Worm (Caenorhabditis elegans) whole organism, mixed stage, embryonic: Measurements from ENCODE around the gene lgc-58.

ENCODE experiments used
- M03D4.4 ChIP-seq: sonication (generic microtip); optimal IDR thresholded peaks from 2 replicates; lab custom pipeline; 2017; ENCODE audit warnings: mild to moderate bottlenecking, missing genetic modification characterization, missing compliant biosample characterization
- blmp-1 ChIP-seq: fragments of 150-350 bp; optimal IDR thresholded peaks from 2 replicates; lab custom pipeline; 2014; ENCODE audit warnings: missing biosample characterization, missing genetic modification characterization
- ceh-39 ChIP-seq: fragments of 150-350 bp; optimal IDR thresholded peaks from 2 replicates; lab custom pipeline; 2014; ENCODE audit warnings: missing biosample characterization, missing genetic modification characterization
- ceh-43 ChIP-seq: fragments of 200-800 bp; sonication (Bioruptor generic); optimal IDR thresholded peaks from 2 replicates; lab custom pipeline; 2018; ENCODE audit warnings: mild to moderate bottlenecking, missing genetic modification characterization, moderate library complexity, missing compliant biosample characterization
- ceh-83 ChIP-seq: fragments of 200-800 bp; sonication (Bioruptor generic); optimal IDR thresholded peaks from 2 replicates; lab custom pipeline; 2018; ENCODE audit warnings: mild to moderate bottlenecking, missing genetic modification characterization, missing compliant biosample characterization
- cnd-1 ChIP-seq: fragments of 200-800 bp; sonication (Bioruptor generic); optimal IDR thresholded peaks from 2 replicates; lab custom pipeline; 2018; ENCODE audit warnings: mild to moderate bottlenecking, missing genetic modification characterization, missing compliant biosample characterization
- drap-1 ChIP-seq: fragments of 200-800 bp; sonication (Bioruptor generic); optimal IDR thresholded peaks from 3 replicates; lab custom pipeline; 2018; ENCODE audit warnings: mild to moderate bottlenecking, missing genetic modification characterization, missing compliant biosample characterization
- elt-1 ChIP-seq: sonication (generic microtip); optimal IDR thresholded peaks from 2 replicates; lab custom pipeline; 2017; ENCODE audit warnings: missing genetic modification characterization, mild to moderate bottlenecking, missing compliant biosample characterization, antibody characterized with exemption, moderate library complexity, borderline replicate concordance; ENCODE audit not compliant: insufficient read depth
- elt-3 ChIP-seq: fragments of 150-350 bp; optimal IDR thresholded peaks from 2 replicates; lab custom pipeline; 2014; ENCODE audit warnings: missing biosample characterization, missing genetic modification characterization
- flh-1 ChIP-seq: fragments of 200-800 bp; sonication (Bioruptor generic); optimal IDR thresholded peaks from 2 replicates; lab custom pipeline; 2018; ENCODE audit warnings: mild to moderate bottlenecking, missing genetic modification characterization, moderate library complexity, missing compliant biosample characterization
- ham-2 ChIP-seq: fragments of 200-800 bp; sonication (Bioruptor generic); optimal IDR thresholded peaks from 2 replicates; lab custom pipeline; 2018; ENCODE audit warnings: mild to moderate bottlenecking, missing genetic modification characterization, missing compliant biosample characterization
- hlh-1 ChIP-seq: fragments of 150-350 bp; optimal IDR thresholded peaks from 2 replicates; lab custom pipeline; 2014; ENCODE audit warnings: missing biosample characterization, missing genetic modification reagents, missing genetic modification characterization
- lin-13 ChIP-seq: fragments of 150-350 bp; optimal IDR thresholded peaks from 2 replicates; lab custom pipeline; 2014; ENCODE audit warnings: missing biosample characterization, missing genetic modification characterization
- lin-32 ChIP-seq: fragments of 200-800 bp; sonication (Bioruptor generic); optimal IDR thresholded peaks from 2 replicates; lab custom pipeline; 2018; ENCODE audit warnings: mild to moderate bottlenecking, missing genetic modification characterization, missing compliant biosample characterization
- lsy-2 ChIP-seq: fragments of 150-350 bp; optimal IDR thresholded peaks from 2 replicates; lab custom pipeline; 2014; ENCODE audit warnings: missing biosample characterization, missing genetic modification characterization
- mab-5 ChIP-seq: fragments of 150-350 bp; optimal IDR thresholded peaks from 2 replicates; lab custom pipeline; 2014; ENCODE audit warnings: missing biosample characterization, missing genetic modification characterization
- mep-1 ChIP-seq: fragments of 150-350 bp; optimal IDR thresholded peaks from 2 replicates; lab custom pipeline; 2017; ENCODE audit warnings: missing biosample characterization, missing genetic modification reagents, missing genetic modification characterization, inconsistent platforms
- nhr-2 ChIP-seq: fragments of 150-350 bp; optimal IDR thresholded peaks from 2 replicates; lab custom pipeline; 2014; ENCODE audit warnings: missing biosample characterization, missing genetic modification characterization
- nhr-237 ChIP-seq: fragments of 150-350 bp; optimal IDR thresholded peaks from 2 replicates; lab custom pipeline; 2014; ENCODE audit warnings: missing biosample characterization, missing genetic modification characterization
- nhr-28 ChIP-seq: fragments of 150-350 bp; optimal IDR thresholded peaks from 2 replicates; lab custom pipeline; 2014; ENCODE audit warnings: missing biosample characterization, missing genetic modification characterization
- nhr-76 ChIP-seq: sonication (generic microtip); optimal IDR thresholded peaks from 2 replicates; lab custom pipeline; 2017; ENCODE audit warnings: missing biosample characterization, missing genetic modification characterization
- pha-4 ChIP-seq: fragments of 150-350 bp; optimal IDR thresholded peaks from 2 replicates; lab custom pipeline; 2018; ENCODE audit warnings: missing biosample characterization, missing genetic modification reagents, missing genetic modification characterization
- sem-2 ChIP-seq: fragments of 200-800 bp; sonication (Bioruptor generic); optimal IDR thresholded peaks from 2 replicates; lab custom pipeline; 2018; ENCODE audit warnings: mild to moderate bottlenecking, missing genetic modification characterization, missing compliant biosample characterization
- sptf-1 ChIP-seq: sonication (generic microtip); optimal IDR thresholded peaks from 2 replicates; lab custom pipeline; 2017; ENCODE audit warnings: mild to moderate bottlenecking, missing genetic modification characterization, moderate library complexity, missing compliant biosample characterization
- tbx-8 ChIP-seq: fragments of 200-800 bp; sonication (Bioruptor generic); optimal IDR thresholded peaks from 2 replicates; lab custom pipeline; 2018; ENCODE audit warnings: mild to moderate bottlenecking, missing genetic modification characterization, moderate library complexity, missing compliant biosample characterization
- unc-120 ChIP-seq: sonication (generic microtip); optimal IDR thresholded peaks from 2 replicates; lab custom pipeline; 2017; ENCODE audit warnings: missing genetic modification characterization, missing compliant biosample characterization; ENCODE audit not compliant: poor library complexity, severe bottlenecking
- unc-62 ChIP-seq: fragments of 150-350 bp; optimal IDR thresholded peaks from 2 replicates; lab custom pipeline; 2014; ENCODE audit warnings: missing biosample characterization, missing genetic modification reagents, missing genetic modification characterization
- zip-8 ChIP-seq: fragments of 150-350 bp; optimal IDR thresholded peaks from 2 replicates; lab custom pipeline; 2014; ENCODE audit warnings: missing biosample characterization, missing genetic modification characterization
- ztf-11 ChIP-seq: fragments of 150-350 bp; optimal IDR thresholded peaks from 2 replicates; lab custom pipeline; 2014; ENCODE audit warnings: missing biosample characterization, missing genetic modification characterization

The lgc-58 gene

DNA sequence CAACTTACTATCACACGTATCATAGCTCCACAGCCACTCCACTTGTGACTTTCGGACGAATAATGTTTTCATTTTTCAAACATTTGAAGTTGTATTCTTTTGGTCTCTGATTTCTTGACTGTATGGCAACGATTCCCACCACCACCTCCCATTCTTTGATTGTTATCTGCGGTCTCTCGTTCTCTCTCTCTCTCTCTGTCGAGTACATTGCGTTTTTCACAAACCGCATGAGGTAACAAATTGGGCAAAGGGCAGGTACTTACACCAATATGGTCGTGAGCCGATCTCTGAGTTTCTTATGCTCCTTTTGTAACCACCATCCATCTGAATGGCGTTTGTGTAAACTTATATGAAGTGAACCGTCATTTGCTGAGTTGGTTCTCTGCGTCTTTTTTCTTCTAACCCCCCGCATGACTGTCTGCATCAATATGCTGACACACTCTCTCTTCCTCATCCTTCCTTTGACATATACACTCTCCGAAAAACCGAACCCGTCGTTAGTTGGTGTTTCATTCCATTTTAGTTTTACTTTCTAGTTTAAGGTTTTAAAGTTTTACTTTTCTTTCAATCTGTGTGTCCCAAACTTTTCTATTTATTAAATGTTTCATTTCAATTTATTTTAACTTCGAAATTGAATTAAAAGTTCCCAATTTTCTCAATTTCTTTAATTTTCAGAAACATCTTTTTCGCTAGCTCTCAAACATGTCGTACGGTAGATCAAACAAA is 17.6 kb upstream of the lgc-58 start, which contains the start of gene gln-1:
Gene gln-1, plus strand, starts transcription at position 676 of the 726 bp plus-strand sequence.
- TF ChIP-seq nhr-237 (no peak), unc-62 (peak; percentile 22), nhr-2 (tag; lab: Kevin White, UChicago) (peak; percentile 4), mab-5 (tag; lab: Kevin White, UChicago) (no peak), ham-2 (GFP tag; lab: Kevin White, UChicago) (peak; percentile 7), lin-13 (tag; lab: Kevin White, UChicago) (no peak), mep-1 (tag; lab: Kevin White, UChicago) (no peak), elt-1 (peak; percentile 34)

DNA sequence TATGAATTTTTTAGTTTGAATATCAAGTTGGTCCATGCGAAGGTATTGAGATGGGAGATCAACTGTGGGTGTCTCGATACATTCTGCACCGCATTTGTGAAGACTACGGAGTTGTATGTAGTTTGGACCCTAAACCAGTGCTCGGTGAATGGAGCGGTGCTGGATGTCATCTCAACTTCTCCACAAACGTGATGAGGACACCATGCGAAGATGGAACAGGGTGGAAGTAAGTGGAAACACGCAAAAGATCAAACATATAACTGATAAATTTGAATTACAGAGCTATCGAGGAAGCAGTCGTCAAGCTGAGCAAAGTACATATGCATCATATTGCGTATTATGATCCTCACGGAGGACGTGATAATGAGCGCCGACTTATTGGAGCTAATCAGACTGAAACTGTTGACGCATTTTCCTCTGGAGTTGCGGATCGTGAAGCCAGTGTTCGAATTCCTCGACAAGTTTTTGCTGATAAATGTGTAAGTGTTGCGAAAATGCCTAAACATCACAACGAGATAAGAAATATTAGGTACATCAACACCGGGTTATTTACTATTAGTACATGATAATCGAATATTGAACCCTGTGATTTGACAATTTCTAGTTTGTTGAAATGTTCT is 16.0 kb upstream of the lgc-58 start:
- no peak for TF ChIP-seq sptf-1 (tag; lab: Kevin White, UChicago)
- TF ChIP-seq ceh-43 (GFP tag; lab: Kevin White, UChicago): no peak
- TF ChIP-seq unc-120: no peak
- no peak for TF ChIP-seq flh-1 (GFP tag; lab: Kevin White, UChicago)
- no peak for TF ChIP-seq zip-8 (tag; lab: Kevin White, UChicago)

- TF ChIP-seq ceh-83 (no peak), blmp-1 (tag; lab: Kevin White, UChicago) (no peak), zip-8 (tag; lab: Kevin White, UChicago) (no peak), elt-3 (tag; lab: Kevin White, UChicago) (no peak), cnd-1 (no peak), M03D4.4 (tag; lab: Kevin White, UChicago) (no peak), lin-13 (tag; lab: Kevin White, UChicago) (no peak), elt-1 (no peak), nhr-28 (tag; lab: Kevin White, UChicago) (no peak), unc-62 (no peak), ham-2 (GFP tag; lab: Kevin White, UChicago) (no peak), ztf-11 (tag; lab: Kevin White, UChicago) (no peak)
Observed at ce11 chrX:6064385-6064784, 10.9 kb upstream of the lgc-58 start.

DNA sequence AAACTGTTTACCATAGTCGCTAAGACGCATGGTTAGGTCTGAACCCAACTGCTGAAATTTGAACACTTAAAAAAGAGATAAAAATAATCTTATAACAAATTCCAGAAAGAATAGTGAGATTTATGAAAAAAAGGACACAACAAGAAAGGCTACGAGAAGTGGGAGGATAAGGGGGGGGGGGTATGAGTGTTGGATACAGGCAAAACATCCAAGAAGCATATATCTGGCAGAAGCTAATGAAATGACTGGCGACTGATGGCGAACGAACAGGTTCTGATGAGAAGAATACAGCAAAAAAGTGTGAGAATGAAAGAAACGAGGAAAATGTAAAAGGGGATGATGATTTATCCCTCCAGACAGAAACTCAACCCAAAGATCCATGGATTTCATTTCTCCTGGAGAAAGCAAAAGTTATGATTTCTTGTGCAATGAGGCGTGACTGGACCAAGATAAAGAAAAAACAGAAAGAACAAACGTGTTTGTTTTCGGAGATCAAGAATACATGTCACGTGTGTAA is 9.3 kb upstream of the lgc-58 start, which contains the start of gene ptr-4:
Gene ptr-4, minus strand, starts transcription at position 51 of the 517 bp plus-strand sequence.
- TF ChIP-seq elt-1: no peak
- TF ChIP-seq flh-1 (GFP tag; lab: Kevin White, UChicago): no peak
- TF ChIP-seq drap-1 (GFP tag; lab: Kevin White, UChicago): no peak

DNA sequence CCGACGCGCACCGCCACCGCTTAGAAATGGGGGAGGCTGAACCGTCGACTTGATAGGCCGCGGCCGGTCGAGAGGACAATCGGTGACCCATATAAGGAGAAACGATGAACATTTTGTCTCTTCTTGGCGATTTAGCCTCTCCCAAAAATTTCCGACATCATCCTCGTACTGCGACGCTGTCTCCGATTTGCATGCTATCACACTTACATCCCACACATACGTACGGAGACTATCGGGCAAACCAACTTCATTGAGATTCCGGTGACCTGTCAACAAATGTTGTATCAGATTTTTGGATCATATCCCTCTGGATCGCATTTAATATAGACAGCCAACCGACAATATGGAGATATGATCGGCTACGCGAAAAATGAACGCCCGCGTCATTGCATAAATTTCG is 8.7 kb upstream of the lgc-58 start:
- TF ChIP-seq ceh-83 (no peak), ham-2 (GFP tag; lab: Kevin White, UChicago) (peak; percentile 82), elt-1 (peak; percentile 79)

DNA sequence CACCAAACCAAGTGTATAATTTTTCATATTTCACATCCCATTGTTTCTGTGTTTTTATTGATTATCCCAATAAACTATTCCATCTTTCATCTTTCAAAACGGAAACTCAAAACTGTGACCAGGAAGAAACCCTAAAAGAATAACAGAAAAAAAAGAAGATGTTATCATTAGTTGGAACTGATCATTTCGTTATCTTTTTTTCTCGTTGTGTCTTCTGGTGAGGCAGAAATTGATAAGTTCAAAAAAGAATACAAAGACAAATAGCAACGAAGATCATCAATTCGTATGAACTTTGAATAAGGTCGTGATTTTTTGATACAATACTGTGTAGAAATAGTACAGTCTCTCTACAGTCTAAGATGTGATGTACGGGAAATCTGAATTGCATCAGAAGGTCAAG is 6.5 kb downstream of the lgc-58 start:
- no peak for TF ChIP-seq sem-2 (GFP tag; lab: Kevin White, UChicago)
- TF ChIP-seq ztf-11 (tag; lab: Kevin White, UChicago): no peak
- TF ChIP-seq nhr-76 (tag; lab: Kevin White, UChicago): no peak
- no peak for TF ChIP-seq unc-62
- no peak for TF ChIP-seq ceh-43 (GFP tag; lab: Kevin White, UChicago)
- no peak for TF ChIP-seq blmp-1 (tag; lab: Kevin White, UChicago)
- TF ChIP-seq M03D4.4 (tag; lab: Kevin White, UChicago): no peak
- no peak for TF ChIP-seq lin-32 (GFP tag; lab: Kevin White, UChicago)
- no peak for TF ChIP-seq pha-4 (tag; lab: Kevin White, UChicago)
- TF ChIP-seq hlh-1: no peak
- TF ChIP-seq lsy-2 (tag; lab: Kevin White, UChicago): no peak
- no peak for TF ChIP-seq ceh-39 (tag; lab: Kevin White, UChicago)
- TF ChIP-seq ham-2 (GFP tag; lab: Kevin White, UChicago): no peak
- no peak for TF ChIP-seq elt-3 (tag; lab: Kevin White, UChicago)
- TF ChIP-seq tbx-8 (GFP tag; lab: Kevin White, UChicago): no peak
- TF ChIP-seq ceh-83: no peak
- no peak for TF ChIP-seq nhr-2 (tag; lab: Kevin White, UChicago)
- TF ChIP-seq, all 35 proteins: peak for 0
